Worm (Caenorhabditis elegans): ENCODE results near the gene nos-3.
A peak's percentile ranks its signal among the peaks of the same experiment; 100 is the strongest.

nos-3 gene

DNA sequence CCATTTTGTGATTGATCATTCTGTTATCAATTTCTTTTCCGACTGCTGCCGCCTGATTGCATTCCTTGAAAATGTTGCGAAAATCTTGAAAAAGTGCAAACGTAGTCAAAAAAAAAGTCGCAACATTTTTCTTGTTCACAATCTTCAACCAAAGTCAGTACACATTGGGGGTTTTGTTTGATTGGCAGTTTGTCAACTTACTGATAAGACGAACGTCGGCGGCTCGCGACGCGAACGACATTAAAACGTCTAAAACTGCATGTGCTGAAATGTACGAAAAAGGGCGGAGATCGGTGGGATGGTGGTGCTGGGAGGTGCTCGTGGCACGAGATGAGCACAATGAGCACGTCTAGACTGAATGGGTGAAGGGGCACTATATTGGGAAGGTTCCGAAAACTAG is 7.3 kb upstream of the nos-3 start (continued):
- TF ChIP-seq dpl-1 (GFP tag; optimal IDR thresholded peaks at IDR 0.05) (no peak), arid-1 (GFP tag; conservative IDR thresholded peaks at IDR 0.05) (0 out of 2 replicates have a peak, but pooled peaks have one; percentile 7), spr-1 (tag; optimal IDR thresholded peaks at IDR 0.05) (no peak), nhr-41 (GFP tag; IDR thresholded peaks at IDR 0.05) (no peak), ceh-82 (tag; optimal IDR thresholded peaks at IDR 0.05) (no peak), unc-130 (GFP tag; optimal IDR thresholded peaks at IDR 0.05) (no peak), skn-1 (tag; optimal IDR thresholded peaks at IDR 0.05) (no peak), mep-1 (tag; optimal IDR thresholded peaks at IDR 0.05) (peak; percentile 31), zip-11 (GFP tag; IDR thresholded peaks at IDR 0.05) (no peak), daf-12 (tag; optimal IDR thresholded peaks at IDR 0.05) (no peak), nhr-48 (tag; optimal IDR thresholded peaks at IDR 0.05) (peak; percentile 14), nhr-237 (tag; optimal IDR thresholded peaks at IDR 0.05) (no peak), lin-29 (GFP tag; IDR thresholded peaks at IDR 0.05) (no peak), lin-1 (GFP tag; IDR thresholded peaks at IDR 0.05) (peak; percentile 83; the same call in 1 of the 2 replicates), pha-4 (GFP tag; IDR thresholded peaks at IDR 0.05) (0 out of 2 replicates have a peak, but pooled peaks have one; percentile 36), pha-4 (tag; optimal IDR thresholded peaks at IDR 0.05) (no peak), zip-2 (tag; optimal IDR thresholded peaks at IDR 0.05) (no peak), Y75B8A.6 (GFP tag; IDR thresholded peaks at IDR 0.05) (0 out of 2 replicates have a peak, but pooled peaks have one; percentile 62), egl-43 (GFP tag; IDR thresholded peaks at IDR 0.05) (peak; percentile 61; the same call in 1 of the 2 replicates), ztf-7 (tag; optimal IDR thresholded peaks at IDR 0.05) (no peak), lim-7 (GFP tag; IDR thresholded peaks at IDR 0.05) (peak; percentile 49; the same call in 1 of the 2 replicates), ZK546.5 (tag; optimal IDR thresholded peaks at IDR 0.05) (no peak), lin-38 (GFP tag; IDR thresholded peaks at IDR 0.05) (peak; percentile 48; the same call in 1 of the 2 replicates), F44E2.7 (GFP tag; IDR thresholded peaks at IDR 0.05) (no peak)

DNA sequence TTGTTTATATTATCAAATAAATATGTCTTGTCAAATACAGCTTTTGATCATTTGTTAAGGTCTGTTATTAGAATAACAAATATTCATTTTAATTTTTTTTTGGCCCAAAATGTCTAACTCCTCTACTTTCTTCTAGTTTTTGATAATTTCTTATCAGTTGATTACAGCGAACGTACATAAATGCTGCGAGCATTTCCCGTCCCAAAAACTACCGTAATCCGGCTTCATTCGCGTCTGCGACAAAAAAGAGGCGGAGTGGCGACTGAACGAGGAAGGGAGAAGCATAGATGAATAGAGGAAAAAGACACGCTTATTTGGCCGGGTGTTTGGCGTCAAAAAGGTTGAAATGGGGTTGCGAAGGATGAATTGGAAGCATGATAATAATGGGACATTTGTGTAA is 5.6 kb upstream of the nos-3 start:
- peak in 1 of 2 experiments; percentile 24 for TF ChIP-seq daf-16 (GFP tag; optimal IDR thresholded peaks at IDR 0.05)
- peak; percentile 87 for TF ChIP-seq daf-16 (tag; optimal IDR thresholded peaks at IDR 0.05)
- 0 out of 2 replicates have a peak, but pooled peaks have one; percentile 21 for TF ChIP-seq hmg-1.1 (GFP tag; IDR thresholded peaks at IDR 0.05)
- TF ChIP-seq lsy-2 (tag; optimal IDR thresholded peaks at IDR 0.05): peak in 1 of 2 experiments; percentile 81
- no peak for TF ChIP-seq jun-1 (tag; optimal IDR thresholded peaks at IDR 0.05)
- TF ChIP-seq nhr-48 (tag; optimal IDR thresholded peaks at IDR 0.05): no peak
- TF ChIP-seq aha-1 (tag): peak; percentile 68
- TF ChIP-seq unc-62 (GFP tag; optimal IDR thresholded peaks at IDR 0.05 in 1 of 2): no peak
- no peak for TF ChIP-seq unc-62 (tag; optimal IDR thresholded peaks at IDR 0.05)
- TF ChIP-seq dve-1 (tag; optimal IDR thresholded peaks at IDR 0.05; ENCODE audit: insufficient read depth): peak; percentile 88
- peak; percentile 60 for TF ChIP-seq nhr-28 (tag; optimal IDR thresholded peaks at IDR 0.05)
- peak; percentile 14 for TF ChIP-seq hlh-30 (tag; optimal IDR thresholded peaks at IDR 0.05; ENCODE audit: insufficient read depth)
- TF ChIP-seq mdl-1 (tag; optimal IDR thresholded peaks at IDR 0.05): peak in 1 of 2 experiments; percentile 46
- TF ChIP-seq nhr-102 (tag; optimal IDR thresholded peaks at IDR 0.05): peak; percentile 29
- TF ChIP-seq mxl-3 (GFP tag; optimal IDR thresholded peaks at IDR 0.05): peak; percentile 22
- no peak for TF ChIP-seq R02D3.7 (tag; optimal IDR thresholded peaks at IDR 0.05)
- TF ChIP-seq pqm-1 (tag; optimal IDR thresholded peaks at IDR 0.05): peak; percentile 90
- peak; percentile 73 for TF ChIP-seq dmd-6 (GFP tag; IDR thresholded peaks at IDR 0.05)
- peak; percentile 39 for TF ChIP-seq nhr-77 (tag; optimal IDR thresholded peaks at IDR 0.05)
- peak; percentile 80 for TF ChIP-seq hlh-11 (tag; optimal IDR thresholded peaks at IDR 0.05)
- TF ChIP-seq nhr-10 (tag; optimal IDR thresholded peaks at IDR 0.05): peak; percentile 52
- 0 out of 2 replicates have a peak, but pooled peaks have one; percentile 48 for TF ChIP-seq tra-1 (GFP tag; IDR thresholded peaks at IDR 0.05)
- no peak for TF ChIP-seq T20F7.1 (GFP tag; optimal IDR thresholded peaks at IDR 0.05)
